Fruit fly (Drosophila melanogaster) whole organism, embryonic: ENCODE measurements around the gene CG31675.

Experiments
- Adf1 ChIP-seq: fragments of 200-800 bp; sonication (Bioruptor generic); IDR thresholded peaks from 2 replicates; pipeline ENCODE4 v1.3.6; 2022; ENCODE audit warnings: missing biosample characterization, missing genetic modification characterization
- Atf6 ChIP-seq: fragments of 200-800 bp; sonication (Bioruptor generic); IDR thresholded peaks from 2 replicates; pipeline ENCODE4 v1.3.6; 2022; ENCODE audit warnings: missing biosample characterization, missing genetic modification characterization
- B-H2 ChIP-seq: fragments of 200-800 bp; sonication (Bioruptor generic); optimal IDR thresholded peaks from 2 replicates; lab custom pipeline; 2018; ENCODE audit warnings: missing biosample characterization, mild to moderate bottlenecking, missing genetic modification characterization
- CG10267 ChIP-seq: fragments of 200-800 bp; sonication (Bioruptor generic); optimal IDR thresholded peaks from 2 replicates; lab custom pipeline; 2018; ENCODE audit warnings: missing biosample characterization, mild to moderate bottlenecking, missing genetic modification characterization, moderate library complexity
- CG10543 ChIP-seq: fragments of 200-800 bp; sonication (Bioruptor generic); optimal IDR thresholded peaks from 3 replicates; lab custom pipeline; 2017; ENCODE audit warnings: missing biosample characterization, mild to moderate bottlenecking, missing genetic modification characterization, moderate library complexity
- CG13296 ChIP-seq: fragments of 200-800 bp; sonication (Bioruptor generic); optimal IDR thresholded peaks from 3 replicates; lab custom pipeline; 2018; ENCODE audit warnings: missing biosample characterization, mild to moderate bottlenecking, missing genetic modification characterization
- CG13894 ChIP-seq: fragments of 200-800 bp; sonication (Bioruptor generic); optimal IDR thresholded peaks from 3 replicates; lab custom pipeline; 2018; ENCODE audit warnings: missing biosample characterization, mild to moderate bottlenecking, missing genetic modification characterization, moderate library complexity
- CG15269 ChIP-seq: fragments of 200-800 bp; sonication (Bioruptor generic); optimal IDR thresholded peaks from 2 replicates; lab custom pipeline; 2018; ENCODE audit warnings: missing biosample characterization, mild to moderate bottlenecking, missing genetic modification characterization, moderate library complexity
- CG16813 ChIP-seq: fragments of 200-800 bp; sonication (Bioruptor generic); IDR thresholded peaks from 3 replicates; pipeline ENCODE4 v1.3.6; 2022; ENCODE audit warnings: missing biosample characterization, missing genetic modification characterization; ENCODE audit not compliant: partially characterized antibody
- CG18476 ChIP-seq: fragments of 200-800 bp; sonication (Bioruptor generic); optimal IDR thresholded peaks from 2 replicates; lab custom pipeline; 2016; ENCODE audit warnings: missing biosample characterization, mild to moderate bottlenecking, missing genetic modification characterization
- CG18599 ChIP-seq: fragments of 200-800 bp; sonication (Bioruptor generic); optimal IDR thresholded peaks from 3 replicates; lab custom pipeline; 2017; ENCODE audit warnings: missing biosample characterization, missing genetic modification characterization, mild to moderate bottlenecking, moderate library complexity, missing genetic modification reagents
- CG2129 ChIP-seq: fragments of 200-800 bp; sonication (Bioruptor generic); IDR thresholded peaks from 2 replicates; pipeline ENCODE4 v1.3.6; 2022; ENCODE audit warnings: missing biosample characterization, missing genetic modification characterization; ENCODE audit not compliant: partially characterized antibody
- CG2678 ChIP-seq: fragments of 200-800 bp; sonication (Bioruptor generic); optimal IDR thresholded peaks from 3 replicates; lab custom pipeline; 2019; ENCODE audit warnings: missing biosample characterization, mild to moderate bottlenecking, missing genetic modification characterization, moderate library complexity
- CG30431 ChIP-seq: fragments of 200-800 bp; sonication (Bioruptor generic); optimal IDR thresholded peaks from 2 replicates; lab custom pipeline; 2017; ENCODE audit warnings: missing biosample characterization, missing genetic modification characterization
- CG34376 ChIP-seq: fragments of 200-800 bp; sonication (Bioruptor generic); optimal IDR thresholded peaks from 2 replicates; lab custom pipeline; 2018; ENCODE audit warnings: missing biosample characterization, mild to moderate bottlenecking, missing genetic modification characterization
- CG4360 ChIP-seq: fragments of 200-800 bp; sonication (Bioruptor generic); IDR thresholded peaks from 2 replicates; pipeline ENCODE4 v1.3.6; 2022; ENCODE audit warnings: missing biosample characterization, missing genetic modification characterization
- CG8944 ChIP-seq: fragments of 200-800 bp; sonication (Bioruptor generic); optimal IDR thresholded peaks from 3 replicates; lab custom pipeline; 2016; ENCODE audit warnings: missing biosample characterization, missing genetic modification characterization
- E2f1 ChIP-seq: fragments of 200-800 bp; sonication (Bioruptor generic); IDR thresholded peaks from 2 replicates; pipeline ENCODE4 v1.3.6; 2022; ENCODE audit warnings: missing biosample characterization, missing genetic modification characterization
- E2f2 ChIP-seq: fragments of 200-800 bp; sonication (Bioruptor generic); IDR thresholded peaks from 2 replicates; pipeline ENCODE4 v1.3.6; 2022; ENCODE audit warnings: missing biosample characterization, missing genetic modification characterization
- Ets65A ChIP-seq: fragments of 200-800 bp; sonication (Bioruptor generic); peaks from one replicate; lab custom pipeline; 2016; ENCODE audit warnings: missing biosample characterization, missing genetic modification characterization
- Ets97D ChIP-seq: fragments of 200-800 bp; sonication (Bioruptor generic); optimal IDR thresholded peaks from 3 replicates; lab custom pipeline; 2016; ENCODE audit warnings: missing biosample characterization, missing genetic modification characterization
- Fer1 ChIP-seq: fragments of 200-800 bp; sonication (Bioruptor generic); optimal IDR thresholded peaks from 2 replicates; lab custom pipeline; 2017; ENCODE audit warnings: missing biosample characterization, mild to moderate bottlenecking, missing genetic modification characterization
- GATAe ChIP-seq: fragments of 200-800 bp; sonication (Bioruptor generic); conservative IDR thresholded peaks from 2 replicates; pipeline ENCODE4 v1.3.6; 2022; ENCODE audit warnings: missing biosample characterization, missing genetic modification characterization
- HLH3B ChIP-seq: fragments of 200-800 bp; sonication (Bioruptor generic); IDR thresholded peaks from 2 replicates; pipeline ENCODE4 v1.3.6; 2022; ENCODE audit warnings: missing biosample characterization, missing genetic modification characterization
- HLH54F ChIP-seq: fragments of 200-800 bp; sonication (Bioruptor generic); optimal IDR thresholded peaks from 3 replicates; lab custom pipeline; 2016; ENCODE audit warnings: missing biosample characterization, missing genetic modification characterization
- Hey ChIP-seq: fragments of 200-800 bp; sonication (Bioruptor generic); optimal IDR thresholded peaks from 3 replicates; lab custom pipeline; 2018; ENCODE audit warnings: missing biosample characterization, mild to moderate bottlenecking, missing genetic modification characterization
- Hr78 ChIP-seq, 2 experiments: fragments of 200-800 bp in 1 of 2; fragments of >200 bp in 1 of 2; sonication (Bioruptor generic) in 1 of 2; optimal IDR thresholded peaks; 2 replicates each; lab custom pipeline; 2017 to 2019; ENCODE audit warnings: missing biosample characterization in 2 of 2, missing genetic modification characterization in 2 of 2, mild to moderate bottlenecking in 1 of 2, moderate library complexity in 1 of 2
- Lpt ChIP-seq: fragments of >200 bp; optimal IDR thresholded peaks from 2 replicates; lab custom pipeline; 2018; ENCODE audit warnings: missing biosample characterization, missing genetic modification characterization
- Med ChIP-seq: fragments of 200-800 bp; sonication (Bioruptor generic); peaks from one replicate; lab custom pipeline; 2016; ENCODE audit warnings: missing biosample characterization, missing genetic modification characterization, mild to moderate bottlenecking, inconsistent platforms, moderate library complexity
- NfI ChIP-seq: fragments of 200-800 bp; sonication (Bioruptor generic); optimal IDR thresholded peaks from 3 replicates; lab custom pipeline; 2018; ENCODE audit warnings: missing biosample characterization, mild to moderate bottlenecking, missing genetic modification characterization, moderate library complexity
- Ptx1 ChIP-seq: fragments of 200-800 bp; sonication (Bioruptor generic); IDR thresholded peaks from 2 replicates; pipeline ENCODE4 v1.3.6; 2022; ENCODE audit warnings: missing biosample characterization, missing genetic modification characterization
- YL-1 ChIP-seq: fragments of 200-800 bp; sonication (Bioruptor generic); optimal IDR thresholded peaks from 3 replicates; lab custom pipeline; 2017; ENCODE audit warnings: missing biosample characterization, mild to moderate bottlenecking, missing genetic modification characterization
- al ChIP-seq: fragments of 200-800 bp; sonication (Bioruptor generic); IDR thresholded peaks from 2 replicates; pipeline ENCODE4 v1.3.6; 2022; ENCODE audit warnings: missing biosample characterization, missing genetic modification characterization
- aop ChIP-seq: fragments of 200-800 bp; sonication (Bioruptor generic); IDR thresholded peaks from 2 replicates; pipeline ENCODE4 v1.3.6; 2022; ENCODE audit warnings: missing biosample characterization, missing genetic modification characterization
- chinmo ChIP-seq: fragments of 200-800 bp; sonication (Bioruptor generic); IDR thresholded peaks from 4 replicates; pipeline ENCODE4 v1.3.6; 2022; ENCODE audit warnings: missing biosample characterization, missing genetic modification characterization; ENCODE audit not compliant: partially characterized antibody
- dm ChIP-seq: fragments of 200-800 bp; sonication (Bioruptor generic); optimal IDR thresholded peaks from 3 replicates; lab custom pipeline; 2016; ENCODE audit warnings: missing biosample characterization, missing genetic modification characterization
- ems ChIP-seq: fragments of 200-800 bp; sonication (Bioruptor generic); optimal IDR thresholded peaks from 3 replicates; lab custom pipeline; 2016; ENCODE audit warnings: missing biosample characterization, missing genetic modification characterization
- exex ChIP-seq: fragments of 200-800 bp; sonication (Bioruptor generic); optimal IDR thresholded peaks from 4 replicates; lab custom pipeline; 2018; ENCODE audit warnings: missing biosample characterization, mild to moderate bottlenecking, missing genetic modification characterization, moderate library complexity
- grn ChIP-seq: fragments of 200-800 bp; sonication (Bioruptor generic); optimal IDR thresholded peaks from 3 replicates; lab custom pipeline; 2017; ENCODE audit warnings: missing biosample characterization, missing genetic modification characterization
- hth ChIP-seq: fragments of >200 bp; optimal IDR thresholded peaks from 2 replicates; lab custom pipeline; 2017; ENCODE audit warnings: inconsistent platforms
- lab ChIP-seq: fragments of 200-800 bp; sonication (Bioruptor generic); optimal IDR thresholded peaks from 3 replicates; lab custom pipeline; 2017; ENCODE audit warnings: missing biosample characterization, missing genetic modification characterization, mild to moderate bottlenecking, moderate library complexity, missing genetic modification reagents
- lmd ChIP-seq: fragments of 200-800 bp; sonication (Bioruptor generic); IDR thresholded peaks from 2 replicates; pipeline ENCODE4 v1.3.6; 2022; ENCODE audit warnings: missing biosample characterization, missing genetic modification characterization
- mirr ChIP-seq: fragments of 200-800 bp; sonication (Bioruptor generic); optimal IDR thresholded peaks from 3 replicates; lab custom pipeline; 2018; ENCODE audit warnings: missing biosample characterization, mild to moderate bottlenecking, missing genetic modification characterization
- sens-2 ChIP-seq: fragments of 200-800 bp; sonication (Bioruptor generic); IDR thresholded peaks from 2 replicates; pipeline ENCODE4 v1.3.6; 2022; ENCODE audit warnings: missing biosample characterization, missing genetic modification characterization
- seq ChIP-seq: fragments of 200-800 bp; sonication (Bioruptor generic); IDR thresholded peaks from 2 replicates; pipeline ENCODE4 v1.3.6; 2022; ENCODE audit warnings: missing biosample characterization, missing genetic modification characterization
- sim ChIP-seq: fragments of 200-800 bp; sonication (Bioruptor generic); IDR thresholded peaks from 2 replicates; pipeline ENCODE4 v1.3.6; 2022; ENCODE audit warnings: missing biosample characterization, missing genetic modification characterization
- sug ChIP-seq: fragments of 200-800 bp; optimal IDR thresholded peaks from 2 replicates; lab custom pipeline; 2019; ENCODE audit warnings: missing biosample characterization, mild to moderate bottlenecking, missing genetic modification characterization, moderate library complexity
- wdn ChIP-seq: fragments of 200-800 bp; sonication (Bioruptor generic); IDR thresholded peaks from 2 replicates; pipeline ENCODE4 v1.3.6; 2022; ENCODE audit warnings: missing biosample characterization, missing genetic modification characterization

CG31675 gene

dm6 chr2L:20883097-20883496 is 15.5 kb downstream of the CG31675 start:
- TF ChIP-seq Ets97D (GFP tag; lab: Kevin White, UChicago) (no peak), seq (GFP tag; lab: Robert Waterston, UW) (no peak), CG8944 (GFP tag; lab: Kevin White, UChicago) (no peak), sim (GFP tag; lab: Robert Waterston, UW) (no peak), CG30431 (no peak), Lpt (GFP tag; lab: Kevin White, UChicago) (no peak)
- TF ChIP-seq, all 482 proteins: peak for 0

- TF ChIP-seq GATAe (peak; percentile 68), CG10543 (GFP tag; lab: Kevin White, UChicago) (peak; percentile 32), mirr (GFP tag; lab: Kevin White, UChicago) (peak; percentile 91), E2f1 (GFP tag; lab: Robert Waterston, UW) (0 out of 2 replicates have a peak, but pooled peaks have one; percentile 7), grn (GFP tag; lab: Kevin White, UChicago) (peak; percentile 92), sens-2 (peak; percentile 48; the same call in 1 of the 2 replicates), hth (lab: Kevin White, UChicago) (no peak), wdn (0 out of 2 replicates have a peak, but pooled peaks have one; percentile 7), ems (GFP tag; lab: Kevin White, UChicago) (no peak), CG4360 (peak; percentile 15; the same call in 1 of the 2 replicates), Ets65A (GFP tag; lab: Kevin White, UChicago) (peak; percentile 41), Hey (tag; lab: Kevin White, UChicago) (peak; percentile 28), E2f2 (no peak), Ptx1 (GFP tag; lab: Robert Waterston, UW) (0 out of 2 replicates have a peak, but pooled peaks have one; percentile 11), aop (GFP tag; lab: Robert Waterston, UW) (no peak), Atf6 (GFP tag; lab: Robert Waterston, UW) (no peak), Med (peak; percentile 72), al (GFP tag; lab: Robert Waterston, UW) (no peak), CG15269 (tag; lab: Kevin White, UChicago) (peak; percentile 0), Fer1 (GFP tag; lab: Kevin White, UChicago) (peak; percentile 17), NfI (no peak), exex (peak; percentile 98), dm (GFP tag; lab: Kevin White, UChicago) (no peak), CG18599 (GFP tag; lab: Kevin White, UChicago) (peak; percentile 27), B-H2 (GFP tag; lab: Kevin White, UChicago) (peak; percentile 25), HLH3B (GFP tag; lab: Robert Waterston, UW) (no peak), Adf1 (no peak; the same call in 1 of the 2 replicates), CG2678 (tag; lab: Kevin White, UChicago) (peak; percentile 21), lmd (GFP tag; lab: Robert Waterston, UW) (0 out of 2 replicates have a peak, but pooled peaks have one; percentile 14), Hr78 (GFP tag; optimal IDR thresholded peaks at IDR 0.05; lab: Kevin White, UChicago) (peak in 1 of 2 experiments; percentile 19), chinmo (GFP tag; lab: Robert Waterston, UW) (peak; percentile 85; the same call in 3 of the 4 replicates), sug (tag; lab: Kevin White, UChicago) (peak; percentile 94), CG16813 (GFP tag; lab: Robert Waterston, UW) (no peak), CG18476 (GFP tag; lab: Kevin White, UChicago) (no peak), lab (GFP tag; lab: Kevin White, UChicago) (peak; percentile 92), CG13296 (GFP tag; lab: Kevin White, UChicago) (peak; percentile 21), CG34376 (peak; percentile 89), HLH54F (GFP tag; lab: Kevin White, UChicago) (no peak), YL-1 (GFP tag; lab: Kevin White, UChicago) (no peak), CG2129 (GFP tag; lab: Robert Waterston, UW) (no peak), CG10267 (tag; lab: Kevin White, UChicago) (no peak), CG13894 (tag; lab: Kevin White, UChicago) (peak; percentile 13)
Measured at dm6 chr2L:20883624-20884220, 16.2 kb downstream of the CG31675 start.
